Fruit fly (Drosophila melanogaster) whole organism, embryonic: ENCODE results near the gene CG18581.

ENCODE experiments used
- Abd-B ChIP-seq: fragments of 200-800 bp; sonication (Bioruptor generic); optimal IDR thresholded peaks from 2 replicates; lab custom pipeline; 2018; ENCODE audit warnings: missing biosample characterization, mild to moderate bottlenecking, missing genetic modification characterization, moderate library complexity
- Awh ChIP-seq: fragments of 200-800 bp; sonication (Bioruptor generic); IDR thresholded peaks from 2 replicates; pipeline ENCODE4, ENCODE4 v1.3.6; 2022; ENCODE audit warnings: missing biosample characterization, missing genetic modification characterization
- B-H1 ChIP-seq: fragments of 200-800 bp; sonication (Bioruptor generic); IDR thresholded peaks from 3 replicates; pipeline ENCODE4 v1.3.6; 2022; ENCODE audit warnings: missing biosample characterization, missing genetic modification characterization
- CG10654 ChIP-seq: fragments of 200-800 bp; sonication (Bioruptor generic); optimal IDR thresholded peaks from 2 replicates; lab custom pipeline; 2016; ENCODE audit warnings: missing biosample characterization, missing genetic modification characterization
- CG10979 ChIP-seq: fragments of 200-800 bp; sonication (Bioruptor generic); optimal IDR thresholded peaks from 2 replicates; lab custom pipeline; 2018; ENCODE audit warnings: missing biosample characterization, mild to moderate bottlenecking, missing genetic modification characterization, moderate library complexity
- CG12942 ChIP-seq: fragments of 200-800 bp; sonication (Bioruptor generic); optimal IDR thresholded peaks from 3 replicates; lab custom pipeline; 2016; ENCODE audit warnings: missing biosample characterization, missing genetic modification characterization
- CG13894 ChIP-seq: fragments of 200-800 bp; sonication (Bioruptor generic); optimal IDR thresholded peaks from 3 replicates; lab custom pipeline; 2018; ENCODE audit warnings: missing biosample characterization, mild to moderate bottlenecking, missing genetic modification characterization, moderate library complexity
- CG14965 ChIP-seq: fragments of 200-800 bp; sonication (Bioruptor generic); optimal IDR thresholded peaks from 2 replicates; lab custom pipeline; 2016; ENCODE audit warnings: missing biosample characterization, missing genetic modification characterization, borderline replicate concordance
- CG17186 ChIP-seq: fragments of 200-800 bp; sonication (Bioruptor generic); optimal IDR thresholded peaks from 3 replicates; lab custom pipeline; 2017; ENCODE audit warnings: missing biosample characterization, missing genetic modification reagents, missing genetic modification characterization
- CG17359 ChIP-seq: fragments of 200-800 bp; sonication (Bioruptor generic); optimal IDR thresholded peaks from 3 replicates; lab custom pipeline; 2018; ENCODE audit warnings: missing biosample characterization, mild to moderate bottlenecking, missing genetic modification characterization, moderate library complexity
- CG30431 ChIP-seq: fragments of 200-800 bp; sonication (Bioruptor generic); optimal IDR thresholded peaks from 2 replicates; lab custom pipeline; 2017; ENCODE audit warnings: missing biosample characterization, missing genetic modification characterization
- CG31224 ChIP-seq: fragments of 200-800 bp; sonication (Bioruptor generic); IDR thresholded peaks from 2 replicates; pipeline ENCODE4 v1.3.6; 2022; ENCODE audit warnings: missing biosample characterization, missing genetic modification characterization
- CG32767 ChIP-seq: fragments of 200-800 bp; sonication (Bioruptor generic); IDR thresholded peaks from 2 replicates; pipeline ENCODE4 v1.3.6; 2022; ENCODE audit warnings: missing biosample characterization, missing genetic modification characterization
- CG4404 ChIP-seq: fragments of 200-800 bp; sonication (Bioruptor generic); IDR thresholded peaks from 2 replicates; pipeline ENCODE4 v1.3.6; 2022; ENCODE audit warnings: missing biosample characterization, missing genetic modification characterization
- CG4730 ChIP-seq: fragments of 200-800 bp; sonication (Bioruptor generic); IDR thresholded peaks from 2 replicates; pipeline ENCODE4 v1.3.6; 2022; ENCODE audit warnings: missing biosample characterization, missing genetic modification characterization
- CG5245 ChIP-seq: fragments of 200-800 bp; sonication (Bioruptor generic); optimal IDR thresholded peaks from 3 replicates; lab custom pipeline; 2016; ENCODE audit warnings: missing biosample characterization, missing genetic modification characterization
- CG6175 ChIP-seq: fragments of 200-800 bp; sonication (Bioruptor generic); IDR thresholded peaks from 3 replicates; pipeline ENCODE4 v1.3.6; 2022; ENCODE audit warnings: missing biosample characterization, missing genetic modification characterization
- CG6654 ChIP-seq: fragments of 200-800 bp; sonication (Bioruptor generic); optimal IDR thresholded peaks from 2 replicates; lab custom pipeline; 2017; ENCODE audit warnings: missing biosample characterization, mild to moderate bottlenecking, missing genetic modification characterization
- CG6683 ChIP-seq: fragments of 200-800 bp; sonication (Bioruptor generic); optimal IDR thresholded peaks from 2 replicates; lab custom pipeline; 2017; ENCODE audit warnings: missing biosample characterization, mild to moderate bottlenecking, missing genetic modification characterization, missing genetic modification reagents
- CG7271 ChIP-seq: fragments of 200-800 bp; sonication (Bioruptor generic); optimal IDR thresholded peaks from 2 replicates; lab custom pipeline; 2018; ENCODE audit warnings: missing biosample characterization, mild to moderate bottlenecking, missing genetic modification characterization, moderate library complexity
- CG8290 ChIP-seq, 3 experiments: fragments of 200-800 bp; sonication (Bioruptor generic); optimal IDR thresholded peaks; 2 replicates each; lab custom pipeline; 2016 to 2019; ENCODE audit warnings: missing biosample characterization in 3 of 3, missing genetic modification characterization in 3 of 3, mild to moderate bottlenecking in 2 of 3, moderate library complexity in 1 of 3
- CG8944 ChIP-seq: fragments of 200-800 bp; sonication (Bioruptor generic); optimal IDR thresholded peaks from 3 replicates; lab custom pipeline; 2016; ENCODE audit warnings: missing biosample characterization, missing genetic modification characterization
- CG9215 ChIP-seq: fragments of 200-800 bp; sonication (Bioruptor generic); IDR thresholded peaks from 2 replicates; pipeline ENCODE4 v1.3.6; 2022; ENCODE audit warnings: missing biosample characterization, missing genetic modification characterization
- Camta ChIP-seq: fragments of 200-800 bp; sonication (Bioruptor generic); optimal IDR thresholded peaks from 2 replicates; lab custom pipeline; 2016; ENCODE audit warnings: missing biosample characterization, missing genetic modification characterization
- D19A ChIP-seq: fragments of 200-800 bp; optimal IDR thresholded peaks from 3 replicates; lab custom pipeline; 2019; ENCODE audit warnings: missing biosample characterization, mild to moderate bottlenecking, missing genetic modification characterization, moderate library complexity
- Hey ChIP-seq: fragments of 200-800 bp; sonication (Bioruptor generic); optimal IDR thresholded peaks from 3 replicates; lab custom pipeline; 2018; ENCODE audit warnings: missing biosample characterization, mild to moderate bottlenecking, missing genetic modification characterization
- Lpt ChIP-seq: fragments of >200 bp; optimal IDR thresholded peaks from 2 replicates; lab custom pipeline; 2018; ENCODE audit warnings: missing biosample characterization, missing genetic modification characterization
- Mad ChIP-seq: fragments of 200-800 bp; sonication (Bioruptor generic); optimal IDR thresholded peaks from 2 replicates; lab custom pipeline; 2016; ENCODE audit warnings: missing biosample characterization, missing genetic modification characterization
- Myb ChIP-seq: fragments of 200-800 bp; sonication (Bioruptor generic); optimal IDR thresholded peaks from 2 replicates; lab custom pipeline; 2016; ENCODE audit warnings: missing biosample characterization, missing genetic modification characterization
- Pdp1 ChIP-seq, 2 experiments: fragments of 200-800 bp; sonication (Bioruptor generic); optimal IDR thresholded peaks; 3 replicates each; lab custom pipeline; 2016; ENCODE audit warnings: missing biosample characterization in 2 of 2, missing genetic modification characterization in 2 of 2, mild to moderate bottlenecking in 1 of 2, moderate library complexity in 1 of 2
- Sin3A ChIP-seq: fragments of >200 bp; optimal IDR thresholded peaks from 2 replicates; lab custom pipeline; 2018
- Six4 ChIP-seq: fragments of 200-800 bp; sonication (Bioruptor generic); optimal IDR thresholded peaks from 2 replicates; lab custom pipeline; 2016; ENCODE audit warnings: missing biosample characterization, missing genetic modification characterization
- Sox102F ChIP-seq: fragments of 200-800 bp; sonication (Bioruptor generic); optimal IDR thresholded peaks from 2 replicates; lab custom pipeline; 2018; ENCODE audit warnings: missing biosample characterization, mild to moderate bottlenecking, missing genetic modification characterization, moderate library complexity
- abd-A ChIP-seq: fragments of 200-800 bp; sonication (Bioruptor generic); optimal IDR thresholded peaks from 3 replicates; lab custom pipeline; 2019; ENCODE audit warnings: missing biosample characterization, mild to moderate bottlenecking, missing genetic modification characterization, moderate library complexity
- cg ChIP-seq: fragments of 200-800 bp; sonication (Bioruptor generic); optimal IDR thresholded peaks from 3 replicates; lab custom pipeline; 2019; ENCODE audit warnings: missing biosample characterization, mild to moderate bottlenecking, missing genetic modification characterization, moderate library complexity
- chinmo ChIP-seq: fragments of 200-800 bp; sonication (Bioruptor generic); IDR thresholded peaks from 4 replicates; pipeline ENCODE4 v1.3.6; 2022; ENCODE audit warnings: missing biosample characterization, missing genetic modification characterization; ENCODE audit not compliant: partially characterized antibody
- da ChIP-seq: fragments of 200-800 bp; sonication (Bioruptor generic); optimal IDR thresholded peaks from 2 replicates; lab custom pipeline; 2016; ENCODE audit warnings: missing biosample characterization, missing genetic modification characterization
- dati ChIP-seq: fragments of 200-800 bp; sonication (Bioruptor generic); IDR thresholded peaks from 2 replicates; pipeline ENCODE4 v1.3.6; 2022; ENCODE audit warnings: missing biosample characterization, missing genetic modification characterization
- maf-S ChIP-seq: fragments of 200-800 bp; sonication (Bioruptor generic); optimal IDR thresholded peaks from 2 replicates; lab custom pipeline; 2016; ENCODE audit warnings: missing biosample characterization, missing genetic modification characterization
- mam ChIP-seq: fragments of 200-800 bp; sonication (Bioruptor generic); optimal IDR thresholded peaks from 3 replicates; lab custom pipeline; 2016; ENCODE audit warnings: missing biosample characterization, missing genetic modification characterization
- mld ChIP-seq: fragments of 200-800 bp; sonication (Bioruptor generic); IDR thresholded peaks from 3 replicates; pipeline ENCODE4 v1.3.6; 2022; ENCODE audit warnings: missing biosample characterization, missing genetic modification characterization; ENCODE audit not compliant: partially characterized antibody
- pb ChIP-seq: fragments of 200-800 bp; sonication (Bioruptor generic); optimal IDR thresholded peaks from 3 replicates; lab custom pipeline; 2016; ENCODE audit warnings: missing biosample characterization, missing genetic modification characterization
- ranshi ChIP-seq: fragments of 200-800 bp; sonication (Bioruptor generic); IDR thresholded peaks from 2 replicates; pipeline ENCODE4 v1.3.6; 2022; ENCODE audit warnings: missing biosample characterization, missing genetic modification characterization
- repo ChIP-seq: fragments of 200-800 bp; sonication (Bioruptor generic); optimal IDR thresholded peaks from 2 replicates; lab custom pipeline; 2016; ENCODE audit warnings: missing biosample characterization, missing genetic modification characterization
- sim ChIP-seq: fragments of 200-800 bp; sonication (Bioruptor generic); IDR thresholded peaks from 2 replicates; pipeline ENCODE4 v1.3.6; 2022; ENCODE audit warnings: missing biosample characterization, missing genetic modification characterization
- sob ChIP-seq: fragments of 200-800 bp; sonication (Bioruptor generic); IDR thresholded peaks from 2 replicates; pipeline ENCODE4 v1.3.6; 2022; ENCODE audit warnings: missing biosample characterization, missing genetic modification characterization
- tap ChIP-seq: fragments of 200-800 bp; optimal IDR thresholded peaks from 3 replicates; lab custom pipeline; 2019; ENCODE audit warnings: missing biosample characterization, mild to moderate bottlenecking, missing genetic modification characterization, moderate library complexity
- tll ChIP-seq, 2 experiments: fragments of 200-800 bp in 1 of 2; fragments of >200 bp in 1 of 2; sonication (Bioruptor generic) in 1 of 2; optimal IDR thresholded peaks; 2 replicates each; lab custom pipeline; 2017 to 2019; ENCODE audit warnings: missing biosample characterization in 2 of 2, missing genetic modification characterization in 2 of 2, mild to moderate bottlenecking in 1 of 2, moderate library complexity in 1 of 2
- tna ChIP-seq: fragments of 200-800 bp; sonication (Bioruptor generic); IDR thresholded peaks from 2 replicates; pipeline ENCODE4 v1.3.6; 2022; ENCODE audit warnings: missing biosample characterization, missing genetic modification characterization; ENCODE audit not compliant: partially characterized antibody
- vnd ChIP-seq: fragments of 200-800 bp; sonication (Bioruptor generic); IDR thresholded peaks from 3 replicates; pipeline ENCODE4 v1.3.6; 2022; ENCODE audit warnings: missing biosample characterization, missing genetic modification characterization; ENCODE audit not compliant: partially characterized antibody
- zen2 ChIP-seq: fragments of 200-800 bp; sonication (Bioruptor generic); IDR thresholded peaks from 3 replicates; pipeline ENCODE4 v1.3.6; 2022; ENCODE audit warnings: missing biosample characterization, missing genetic modification characterization; ENCODE audit not compliant: partially characterized antibody

The CG18581 gene

dm6 chr3L:15089083-15089704, 39.2 kb upstream of the CG18581 start (continued):
- no peak for TF ChIP-seq CG8290 (GFP tag; optimal IDR thresholded peaks at IDR 0.05; lab: Kevin White, UChicago)
- TF ChIP-seq CG8290 (tag; optimal IDR thresholded peaks at IDR 0.05; lab: Kevin White, UChicago): no peak
- no peak for TF ChIP-seq CG14965 (GFP tag; lab: Kevin White, UChicago)
- no peak for TF ChIP-seq abd-A
- TF ChIP-seq mam (GFP tag; lab: Kevin White, UChicago): no peak
- no peak for TF ChIP-seq mld (GFP tag; lab: Robert Waterston, UW)
- no peak for TF ChIP-seq CG17186
- TF ChIP-seq CG32767: no peak
- no peak for TF ChIP-seq cg (GFP tag; lab: Kevin White, UChicago)
- TF ChIP-seq Six4 (GFP tag; lab: Kevin White, UChicago): no peak
- no peak for TF ChIP-seq CG4404 (GFP tag; lab: Robert Waterston, UW)
- TF ChIP-seq chinmo (GFP tag; lab: Robert Waterston, UW): no peak
- no peak for TF ChIP-seq Camta (GFP tag; lab: Kevin White, UChicago)
- peak; percentile 46 for TF ChIP-seq Sox102F
- TF ChIP-seq maf-S (GFP tag; lab: Kevin White, UChicago): no peak
- no peak for TF ChIP-seq B-H1 (GFP tag; lab: Robert Waterston, UW)
- TF ChIP-seq sob (GFP tag; lab: Robert Waterston, UW): no peak
- TF ChIP-seq Awh: no peak
- TF ChIP-seq CG7271 (tag; lab: Kevin White, UChicago): no peak
- TF ChIP-seq Hey (tag; lab: Kevin White, UChicago): no peak
- TF ChIP-seq CG17359 (tag; lab: Kevin White, UChicago): peak; percentile 19
- TF ChIP-seq Pdp1 (GFP tag; optimal IDR thresholded peaks at IDR 0.05; lab: Kevin White, UChicago): no peak
- TF ChIP-seq Sin3A (lab: Kevin White, UChicago): no peak
- TF ChIP-seq CG6175: no peak
- no peak for TF ChIP-seq da
- TF ChIP-seq tna (GFP tag; lab: Robert Waterston, UW): no peak
- no peak for TF ChIP-seq dati (GFP tag; lab: Robert Waterston, UW)
- peak; percentile 43 for TF ChIP-seq tap (tag; lab: Kevin White, UChicago)
- no peak for TF ChIP-seq repo (GFP tag; lab: Kevin White, UChicago)
- no peak for TF ChIP-seq CG6654
- TF ChIP-seq vnd (GFP tag; lab: Robert Waterston, UW): no peak
- no peak for TF ChIP-seq Myb (GFP tag; lab: Kevin White, UChicago)
- TF ChIP-seq pb (GFP tag; lab: Kevin White, UChicago): no peak
- TF ChIP-seq Lpt (GFP tag; lab: Kevin White, UChicago): no peak
- TF ChIP-seq Abd-B: no peak
- no peak for TF ChIP-seq ranshi (GFP tag; lab: Robert Waterston, UW)
- no peak for TF ChIP-seq CG8944
- TF ChIP-seq CG10654: no peak
- no peak for TF ChIP-seq CG31224 (GFP tag; lab: Robert Waterston, UW)
- TF ChIP-seq CG9215 (GFP tag; lab: Robert Waterston, UW): no peak
- TF ChIP-seq CG13894 (tag; lab: Kevin White, UChicago): no peak
- no peak for TF ChIP-seq CG6683
- TF ChIP-seq zen2 (GFP tag; lab: Robert Waterston, UW): no peak
- TF ChIP-seq CG4730 (GFP tag; lab: Robert Waterston, UW): no peak
- TF ChIP-seq CG10979 (tag; lab: Kevin White, UChicago): peak; percentile 27
- no peak for TF ChIP-seq Mad
- no peak for TF ChIP-seq CG12942 (GFP tag; lab: Kevin White, UChicago)
- no peak for TF ChIP-seq sim
- peak; percentile 32 for TF ChIP-seq D19A
- TF ChIP-seq tll (GFP tag; optimal IDR thresholded peaks at IDR 0.05; lab: Kevin White, UChicago): no peak
- no peak for TF ChIP-seq CG30431 (GFP tag; lab: Kevin White, UChicago)
- no peak for TF ChIP-seq CG5245 (GFP tag; lab: Kevin White, UChicago)
